Fruit fly (Drosophila melanogaster) whole organism, larva: ENCODE data around the gene Cks85A.

Experiments used
- noc ChIP-seq: fragments of 200-800 bp; sonication (Bioruptor generic); optimal IDR thresholded peaks from 3 replicates; lab custom pipeline; 2019; ENCODE audit warnings: missing biosample characterization, mild to moderate bottlenecking, missing genetic modification characterization, moderate library complexity

The Cks85A gene

dm6 chr3R:8718356-8718755, at the start of gene Cks85A:
TSS of gene Cks85A (minus strand) at chr3R:8718456.
- no peak for TF ChIP-seq noc (tag; lab: Kevin White, UChicago)

dm6 chr3R:8767998-8768397, 49.7 kb upstream of the Cks85A start, which contains the start of the genes CG34135 and CG11768:
TSS of gene CG34135 (minus strand) at chr3R:8768191.
TSS of gene CG11768 (minus strand) at chr3R:8768200.
- TF ChIP-seq noc (tag; lab: Kevin White, UChicago) = no peak

- no peak for TF ChIP-seq noc (tag; lab: Kevin White, UChicago)
These were observed 30.5 kb upstream of the Cks85A start for dm6 chr3R:8748776-8749126.

- TF ChIP-seq noc (tag; lab: Kevin White, UChicago) = peak; percentile 83
These were observed 29.9 kb upstream of the Cks85A start for dm6 chr3R:8747871-8748775.

- TF ChIP-seq noc (tag; lab: Kevin White, UChicago) = no peak
These were observed 29.0 kb upstream of the Cks85A start, which contains the start of the genes CG9801 and Nasp for dm6 chr3R:8747134-8747870. TSS of gene CG9801 (minus strand) at chr3R:8747675. TSS of gene Nasp (plus strand) at chr3R:8747798.

dm6 chr3R:8746354-8746753, 28.1 kb upstream of the Cks85A start:
- TF ChIP-seq noc (tag; lab: Kevin White, UChicago) = no peak

- TF ChIP-seq noc (tag; lab: Kevin White, UChicago) = peak; percentile 51
These were observed 25.9 kb upstream of the Cks85A start for dm6 chr3R:8744198-8744597.

dm6 chr3R:8742661-8743060, 24.4 kb upstream of the Cks85A start:
- TF ChIP-seq noc (tag; lab: Kevin White, UChicago) = no peak

dm6 chr3R:8741941-8742340, 23.7 kb upstream of the Cks85A start:
- TF ChIP-seq noc (tag; lab: Kevin White, UChicago) = no peak

- no peak for TF ChIP-seq noc (tag; lab: Kevin White, UChicago)
These were observed 23.0 kb upstream of the Cks85A start for dm6 chr3R:8741248-8741647.

dm6 chr3R:8740118-8740517, 21.9 kb upstream of the Cks85A start:
- no peak for TF ChIP-seq noc (tag; lab: Kevin White, UChicago)

dm6 chr3R:8739161-8739783, 21.0 kb upstream of the Cks85A start:
- no peak for TF ChIP-seq noc (tag; lab: Kevin White, UChicago)

- peak; percentile 93 for TF ChIP-seq noc (tag; lab: Kevin White, UChicago)
These were observed 13.5 kb upstream of the Cks85A start, which contains the start of the genes M1BP and CG8202 for dm6 chr3R:8731597-8732263. TSS of gene M1BP (minus strand) at chr3R:8731698. TSS of gene CG8202 (plus strand) at chr3R:8732091.

dm6 chr3R:8729542-8729941, 11.3 kb upstream of the Cks85A start, which contains the start of gene ranshi:
TSS of gene ranshi (minus strand) at chr3R:8729693.
- no peak for TF ChIP-seq noc (tag; lab: Kevin White, UChicago)

dm6 chr3R:8726632-8727031, 8.4 kb upstream of the Cks85A start, which contains the start of gene CG8159:
TSS of gene CG8159 (plus strand) at chr3R:8726854.
- no peak for TF ChIP-seq noc (tag; lab: Kevin White, UChicago)
